Worm (Caenorhabditis elegans) whole organism, L1 larva: ENCODE data around the gene dop-3.
A peak's percentile ranks its signal among the peaks of the same experiment; 100 is the strongest.

Experiments used
- C34B4.2 ChIP-seq: sonication (generic microtip); optimal IDR thresholded peaks from 2 replicates; lab custom pipeline; 2017; ENCODE audit warnings: mild to moderate bottlenecking, missing genetic modification characterization, missing compliant biosample characterization
- F16B12.6 ChIP-seq: fragments of 150-350 bp; optimal IDR thresholded peaks from 2 replicates; lab custom pipeline; 2014; ENCODE audit warnings: missing biosample characterization, missing genetic modification characterization
- Y116A8C.19 ChIP-seq: sonication (generic microtip); optimal IDR thresholded peaks from 2 replicates; lab custom pipeline; 2016; ENCODE audit warnings: missing compliant biosample characterization, missing genetic modification characterization, borderline replicate concordance
- aha-1 ChIP-seq: fragments of 150-350 bp; optimal IDR thresholded peaks from 2 replicates; lab custom pipeline; 2014; ENCODE audit warnings: missing biosample characterization, missing genetic modification characterization
- ama-1 ChIP-seq: fragments of 150-350 bp; optimal IDR thresholded peaks from 2 replicates; lab custom pipeline; 2014
- blmp-1 ChIP-seq: fragments of 150-350 bp; optimal IDR thresholded peaks from 2 replicates; lab custom pipeline; 2014; ENCODE audit warnings: missing biosample characterization, missing genetic modification characterization
- ceh-63 ChIP-seq: fragments of 200-800 bp; sonication (Bioruptor generic); optimal IDR thresholded peaks from 2 replicates; lab custom pipeline; 2018; ENCODE audit warnings: mild to moderate bottlenecking, missing genetic modification characterization, missing compliant biosample characterization
- ceh-82 ChIP-seq, 3 experiments: fragments of 150-350 bp in 1 of 3; sonication (generic microtip) in 2 of 3; optimal IDR thresholded peaks; 2 replicates each; lab custom pipeline; 2014 to 2017; ENCODE audit warnings: missing biosample characterization in 3 of 3, missing genetic modification characterization in 3 of 3
- ceh-88 ChIP-seq: fragments of 200-800 bp; sonication (Bioruptor generic); IDR thresholded peaks from 2 replicates; pipeline ENCODE4 v1.3.6; 2022; ENCODE audit warnings: missing genetic modification characterization, missing compliant biosample characterization
- ceh-90 ChIP-seq: sonication (generic microtip); optimal IDR thresholded peaks from 2 replicates; lab custom pipeline; 2016; ENCODE audit warnings: missing genetic modification characterization, missing compliant biosample characterization
- dpl-1 ChIP-seq, 3 experiments: fragments of 150-350 bp in 2 of 3; sonication (generic microtip) in 1 of 3; optimal IDR thresholded peaks; 2 replicates each; lab custom pipeline; 2014 to 2017; ENCODE audit warnings: missing biosample characterization in 3 of 3, missing genetic modification characterization in 3 of 3, missing genetic modification reagents in 3 of 3
- dsc-1 ChIP-seq: sonication (generic microtip); optimal IDR thresholded peaks from 2 replicates; lab custom pipeline; 2016; ENCODE audit warnings: mild to moderate bottlenecking, missing genetic modification characterization, missing compliant biosample characterization
- efl-1 ChIP-seq, 4 experiments: fragments of 150-350 bp; optimal IDR thresholded peaks in 3 of 4; peaks in 1 of 4; 1 replicate in 1 of 4; 2 replicates in 3 of 4; lab custom pipeline; 2014; ENCODE audit warnings: missing biosample characterization in 2 of 4, missing genetic modification characterization in 2 of 4, missing genetic modification reagents in 2 of 4
- efl-3 ChIP-seq: fragments of 200-800 bp; sonication (Bioruptor generic); optimal IDR thresholded peaks from 2 replicates; lab custom pipeline; 2018; ENCODE audit warnings: mild to moderate bottlenecking, missing genetic modification characterization, missing compliant biosample characterization
- egl-13 ChIP-seq: sonication (generic microtip); optimal IDR thresholded peaks from 2 replicates; lab custom pipeline; 2016; ENCODE audit warnings: missing genotype, missing genetic modification reagents, missing genetic modification characterization, missing compliant biosample characterization
- egl-27 ChIP-seq, 2 experiments: fragments of 150-350 bp in 1 of 2; sonication (generic microtip); optimal IDR thresholded peaks; 3 replicates each; lab custom pipeline; 2017 to 2018; ENCODE audit warnings: missing biosample characterization in 2 of 2, missing genetic modification characterization in 2 of 2, missing genetic modification reagents in 2 of 2
- elt-2 ChIP-seq: sonication (generic microtip); optimal IDR thresholded peaks from 2 replicates; lab custom pipeline; 2016; ENCODE audit warnings: missing genetic modification characterization, mild to moderate bottlenecking, inconsistent platforms, missing compliant biosample characterization, missing genetic modification reagents
- fkh-10 ChIP-seq: sonication (generic microtip); optimal IDR thresholded peaks from 2 replicates; lab custom pipeline; 2017; ENCODE audit warnings: missing biosample characterization, missing genetic modification reagents, missing genetic modification characterization
- hpl-2 ChIP-seq: fragments of 150-350 bp; optimal IDR thresholded peaks from 2 replicates; lab custom pipeline; 2014; ENCODE audit warnings: missing biosample characterization, missing genetic modification reagents, missing genetic modification characterization
- jun-1 ChIP-seq: fragments of 150-350 bp; optimal IDR thresholded peaks from 2 replicates; lab custom pipeline; 2014; ENCODE audit warnings: missing biosample characterization, missing genetic modification reagents, missing genetic modification characterization
- lin-14 ChIP-seq: fragments of 200-800 bp; sonication (Bioruptor generic); optimal IDR thresholded peaks from 2 replicates; lab custom pipeline; 2018; ENCODE audit warnings: mild to moderate bottlenecking, missing genetic modification characterization, moderate library complexity, missing compliant biosample characterization
- lin-35 ChIP-seq, 2 experiments: fragments of 150-350 bp; optimal IDR thresholded peaks; 2 replicates each; lab custom pipeline; 2014; ENCODE audit warnings: missing biosample characterization in 2 of 2, missing genetic modification characterization in 2 of 2, missing genetic modification reagents in 2 of 2
- lir-3 ChIP-seq: sonication (generic microtip); optimal IDR thresholded peaks from 2 replicates; lab custom pipeline; 2016; ENCODE audit warnings: mild to moderate bottlenecking, missing genetic modification characterization, moderate library complexity, missing compliant biosample characterization; ENCODE audit not compliant: poor library complexity
- lsy-2 ChIP-seq, 2 experiments: fragments of 150-350 bp; optimal IDR thresholded peaks; 2 replicates each; lab custom pipeline; 2014; ENCODE audit warnings: missing biosample characterization in 2 of 2, missing genetic modification characterization in 2 of 2
- mab-9 ChIP-seq: fragments of 200-800 bp; sonication (Bioruptor generic); IDR thresholded peaks from 2 replicates; pipeline ENCODE4 v1.3.6; 2022; ENCODE audit warnings: missing genetic modification reagents, missing genetic modification characterization, missing compliant biosample characterization
- mdl-1 ChIP-seq, 2 experiments: fragments of 150-350 bp; optimal IDR thresholded peaks; 2 replicates each; lab custom pipeline; 2014 to 2017; ENCODE audit warnings: missing biosample characterization in 2 of 2, missing genetic modification characterization in 2 of 2, inconsistent platforms in 1 of 2
- mep-1 ChIP-seq: fragments of 150-350 bp; optimal IDR thresholded peaks from 2 replicates; lab custom pipeline; 2014; ENCODE audit warnings: missing biosample characterization, missing genetic modification characterization
- nhr-12 ChIP-seq: sonication (generic microtip); optimal IDR thresholded peaks from 2 replicates; lab custom pipeline; 2017; ENCODE audit warnings: missing biosample characterization, missing genetic modification characterization
- nhr-20 ChIP-seq: sonication (generic microtip); optimal IDR thresholded peaks from 2 replicates; lab custom pipeline; 2016; ENCODE audit warnings: mild to moderate bottlenecking, missing genetic modification characterization, missing compliant biosample characterization
- nhr-237 ChIP-seq: fragments of 150-350 bp; optimal IDR thresholded peaks from 2 replicates; lab custom pipeline; 2014; ENCODE audit warnings: missing biosample characterization, missing genetic modification characterization
- nhr-28 ChIP-seq: fragments of 150-350 bp; optimal IDR thresholded peaks from 2 replicates; lab custom pipeline; 2014; ENCODE audit warnings: missing biosample characterization, missing genetic modification characterization
- nhr-47 ChIP-seq: sonication (generic microtip); optimal IDR thresholded peaks from 2 replicates; lab custom pipeline; 2016; ENCODE audit warnings: mild to moderate bottlenecking, missing genetic modification characterization, moderate library complexity, missing compliant biosample characterization
- nhr-71 ChIP-seq: sonication (generic microtip); optimal IDR thresholded peaks from 2 replicates; lab custom pipeline; 2016; ENCODE audit warnings: mild to moderate bottlenecking, missing genetic modification characterization, moderate library complexity, missing compliant biosample characterization
- nhr-84 ChIP-seq: sonication (generic microtip); optimal IDR thresholded peaks from 2 replicates; lab custom pipeline; 2017; ENCODE audit warnings: missing biosample characterization, missing genetic modification characterization
- nhr-85 ChIP-seq: sonication (generic microtip); peaks from one replicate; lab custom pipeline; 2016; ENCODE audit warnings: missing genetic modification characterization, inconsistent platforms, missing compliant biosample characterization
- pax-3 ChIP-seq: fragments of 200-800 bp; sonication (Bioruptor generic); optimal IDR thresholded peaks from 2 replicates; lab custom pipeline; 2018; ENCODE audit warnings: mild to moderate bottlenecking, missing genetic modification characterization, moderate library complexity, missing compliant biosample characterization
- skn-1 ChIP-seq: fragments of 150-350 bp; optimal IDR thresholded peaks from 2 replicates; lab custom pipeline; 2014; ENCODE audit warnings: missing biosample characterization, missing genetic modification characterization
- snu-23 ChIP-seq: sonication (generic microtip); optimal IDR thresholded peaks from 2 replicates; lab custom pipeline; 2016; ENCODE audit warnings: missing genetic modification characterization, missing compliant biosample characterization
- sox-4 ChIP-seq: sonication (generic microtip); optimal IDR thresholded peaks from 2 replicates; lab custom pipeline; 2016; ENCODE audit warnings: missing genetic modification characterization, missing compliant biosample characterization
- sptf-1 ChIP-seq: fragments of 150-350 bp; optimal IDR thresholded peaks from 2 replicates; lab custom pipeline; 2014; ENCODE audit warnings: missing biosample characterization, missing genetic modification characterization
- swsn-7 ChIP-seq: sonication (generic microtip); optimal IDR thresholded peaks from 2 replicates; lab custom pipeline; 2016; ENCODE audit warnings: missing genetic modification characterization, missing compliant biosample characterization
- unc-30 ChIP-seq: sonication (generic microtip); optimal IDR thresholded peaks from 2 replicates; lab custom pipeline; 2017; ENCODE audit warnings: missing biosample characterization, missing genetic modification characterization
- unc-86 ChIP-seq: sonication (generic microtip); optimal IDR thresholded peaks from 2 replicates; lab custom pipeline; 2016; ENCODE audit warnings: missing genetic modification characterization, missing compliant biosample characterization
- unc-98 ChIP-seq: fragments of 200-800 bp; sonication (Bioruptor generic); IDR thresholded peaks from 2 replicates; pipeline ENCODE4 v1.3.6; 2022; ENCODE audit warnings: missing genetic modification characterization, missing compliant biosample characterization
- xbp-1 ChIP-seq: sonication (generic microtip); optimal IDR thresholded peaks from 2 replicates; lab custom pipeline; 2016; ENCODE audit warnings: missing genetic modification characterization, missing compliant biosample characterization

Gene dop-3

DNA sequence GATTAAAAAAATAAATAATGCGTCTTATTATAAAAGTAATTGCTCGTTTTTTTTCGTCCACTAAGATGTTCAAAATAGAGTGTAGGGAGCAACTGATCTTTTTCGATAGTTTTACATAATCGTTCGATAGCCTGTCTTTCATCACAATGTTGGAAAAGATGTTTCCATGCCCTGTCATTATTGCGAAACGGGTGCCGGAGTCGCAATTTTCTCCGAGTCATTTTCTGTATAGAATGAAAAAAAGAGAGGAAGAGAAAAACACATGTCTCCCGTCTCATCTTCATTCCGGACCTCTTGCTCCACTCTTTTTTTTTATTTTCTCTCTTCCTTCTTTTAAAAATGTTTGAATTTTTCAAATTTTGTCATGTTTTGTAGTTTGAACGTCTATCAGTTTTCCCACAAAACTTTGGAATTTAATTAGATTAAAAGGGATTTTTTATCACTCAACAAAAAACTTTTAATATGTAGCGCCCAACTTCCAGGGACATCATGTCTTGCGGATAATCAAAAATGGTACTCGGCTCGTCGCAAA, 16.7 kb downstream of the dop-3 start, which contains the start of gene svh-2 (continued):
- TF ChIP-seq pax-3 (tag; lab: Kevin White, UChicago) (no peak), C34B4.2 (tag; lab: Kevin White, UChicago) (no peak), hpl-2 (GFP tag; lab: Kevin White, UChicago) (no peak), mdl-1 (tag; optimal IDR thresholded peaks at IDR 0.05; lab: Kevin White, UChicago) (no peak), swsn-7 (tag; lab: Kevin White, UChicago) (no peak), mep-1 (tag; lab: Kevin White, UChicago) (no peak), dsc-1 (tag; lab: Kevin White, UChicago) (peak; percentile 41), nhr-237 (tag; lab: Kevin White, UChicago) (no peak), lsy-2 (tag; optimal IDR thresholded peaks at IDR 0.05; lab: Kevin White, UChicago) (peak in 1 of 2 experiments; percentile 0), aha-1 (tag; lab: Kevin White, UChicago) (no peak), ceh-82 (tag; optimal IDR thresholded peaks at IDR 0.05; lab: Kevin White, UChicago) (peak in 1 of 3 experiments; percentile 3), lin-14 (GFP tag; lab: Kevin White, UChicago) (peak; percentile 50), ceh-90 (tag; lab: Kevin White, UChicago) (no peak), nhr-12 (tag; lab: Kevin White, UChicago) (no peak), sptf-1 (tag; lab: Kevin White, UChicago) (no peak), Y116A8C.19 (tag; lab: Kevin White, UChicago) (no peak), nhr-84 (tag; lab: Kevin White, UChicago) (no peak), efl-3 (GFP tag; lab: Kevin White, UChicago) (no peak), egl-13 (tag; lab: Kevin White, UChicago) (no peak), lir-3 (no peak), sox-4 (tag; lab: Kevin White, UChicago) (no peak), skn-1 (tag; lab: Kevin White, UChicago) (no peak)
- TF ChIP-seq, all 84 proteins: peak for 6

DNA sequence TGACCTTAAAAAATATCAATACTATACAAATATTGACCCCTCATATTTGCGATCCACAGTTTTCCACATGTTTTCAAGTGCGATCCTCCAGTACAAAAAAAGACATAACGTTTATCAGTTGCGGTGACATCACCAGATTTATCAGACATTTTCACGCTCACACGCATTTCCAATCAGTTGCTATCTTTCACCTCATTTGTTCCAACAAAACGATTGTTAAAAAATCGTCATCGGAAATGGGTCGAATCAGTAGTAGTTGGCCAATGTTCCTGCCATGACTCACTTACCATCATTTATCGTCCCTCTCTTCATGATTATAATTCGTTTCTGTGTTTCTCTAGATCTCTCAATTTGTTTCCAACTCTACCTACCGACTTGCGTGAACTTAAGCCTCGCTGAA, 17.8 kb downstream of the dop-3 start:
- TF ChIP-seq nhr-47 (tag; lab: Kevin White, UChicago) = no peak
- peak; percentile 60 for TF ChIP-seq elt-2
- TF ChIP-seq dpl-1 (GFP tag; optimal IDR thresholded peaks at IDR 0.05; lab: Kevin White, UChicago) = no peak
- TF ChIP-seq ceh-88 (GFP tag; lab: Robert Waterston, UW) = no peak
- peak in 1 of 2 experiments; percentile 8 for TF ChIP-seq lin-35 (GFP tag; optimal IDR thresholded peaks at IDR 0.05; lab: Kevin White, UChicago)
- TF ChIP-seq egl-27 (tag; optimal IDR thresholded peaks at IDR 0.05; lab: Kevin White, UChicago) = no peak
- TF ChIP-seq unc-86 (tag; lab: Kevin White, UChicago) = no peak
- TF ChIP-seq unc-98 = no peak
- peak; percentile 1 for TF ChIP-seq jun-1 (tag; lab: Kevin White, UChicago)
- peak; percentile 6 for TF ChIP-seq nhr-20 (tag; lab: Kevin White, UChicago)
- TF ChIP-seq lir-3 = no peak
- no peak for TF ChIP-seq F16B12.6 (tag; lab: Kevin White, UChicago)
- no peak for TF ChIP-seq ceh-63
- no peak for TF ChIP-seq nhr-28 (tag; lab: Kevin White, UChicago)
- no peak for TF ChIP-seq fkh-10 (GFP tag; lab: Kevin White, UChicago)
- no peak for TF ChIP-seq unc-30 (tag; lab: Kevin White, UChicago)

DNA sequence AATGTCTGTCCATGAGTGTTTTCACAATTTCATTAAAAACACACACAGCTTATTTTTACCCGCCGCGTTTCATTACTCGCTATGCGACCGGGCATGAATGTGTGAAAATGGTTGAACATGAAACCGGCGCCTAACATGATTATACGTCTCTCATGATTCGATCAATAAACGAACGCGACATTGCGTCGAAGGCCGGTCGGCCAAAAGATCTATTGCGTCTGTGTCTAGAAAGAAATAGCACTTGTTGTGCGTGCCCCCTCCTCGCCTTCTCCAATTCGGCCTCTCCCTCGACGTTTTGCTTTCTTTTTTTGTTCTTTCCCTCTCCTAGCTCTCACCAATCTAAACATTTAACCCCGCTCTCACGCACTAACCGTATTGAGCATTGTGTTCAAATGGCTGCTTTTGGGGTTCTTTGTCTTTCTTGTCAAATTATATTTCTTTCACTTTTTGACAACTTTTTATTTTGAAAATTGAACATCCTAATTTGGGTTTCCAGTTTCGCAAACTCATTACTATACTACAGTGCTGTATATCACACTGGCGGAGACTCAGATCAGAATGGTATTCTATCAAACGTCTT, 18.4 kb downstream of the dop-3 start:
- TF ChIP-seq ama-1 (lab: Kevin White, UChicago) (no peak), lin-14 (GFP tag; lab: Kevin White, UChicago) (peak; percentile 65), mep-1 (tag; lab: Kevin White, UChicago) (no peak), efl-1 (optimal IDR thresholded peaks at IDR 0.05; lab: Kevin White, UChicago) (no peak), efl-1 (GFP tag; optimal IDR thresholded peaks at IDR 0.05 in 1 of 2; lab: Kevin White, UChicago) (peak in 1 of 2 experiments; percentile 77), ceh-82 (tag; optimal IDR thresholded peaks at IDR 0.05; lab: Kevin White, UChicago) (no peak), mab-9 (GFP tag; lab: Robert Waterston, UW) (no peak), snu-23 (GFP tag; lab: Kevin White, UChicago) (peak; percentile 46), nhr-71 (tag; lab: Kevin White, UChicago) (peak; percentile 9), xbp-1 (tag; lab: Kevin White, UChicago) (peak; percentile 10), nhr-85 (tag; lab: Kevin White, UChicago) (peak; percentile 10), nhr-47 (tag; lab: Kevin White, UChicago) (peak; percentile 8), blmp-1 (tag; lab: Kevin White, UChicago) (peak; percentile 50)
